Worm (Caenorhabditis elegans): ENCODE results near the gene srd-46.

- no peak for TF ChIP-seq him-1 (tag; optimal IDR thresholded peaks at IDR 0.05)
- TF ChIP-seq dao-5 (tag; optimal IDR thresholded peaks at IDR 0.05), result no peak
- no peak for TF ChIP-seq W03F9.2 (tag; optimal IDR thresholded peaks at IDR 0.05)
Measured at ce11 chrX:12371321-12371720, 39.4 kb downstream of the srd-46 start, which contains the start of gene rif-1.2.

Data from whole organism, L4/young adult.